Fruit fly (Drosophila melanogaster) whole organism, embryonic: ENCODE results near the gene CG42820.
A peak's percentile ranks its signal among the peaks of the same experiment; 100 is the strongest.

ENCODE experiments used
- Atf-2 ChIP-seq: fragments of 200-800 bp; sonication (Bioruptor generic); optimal IDR thresholded peaks from 2 replicates; lab custom pipeline; 2016; ENCODE audit warnings: missing biosample characterization, missing genetic modification characterization
- Atf3 ChIP-seq: fragments of 200-800 bp; sonication (Bioruptor generic); optimal IDR thresholded peaks from 3 replicates; lab custom pipeline; 2016; ENCODE audit warnings: missing biosample characterization, missing genetic modification characterization
- CG10267 ChIP-seq: fragments of 200-800 bp; sonication (Bioruptor generic); optimal IDR thresholded peaks from 2 replicates; lab custom pipeline; 2018; ENCODE audit warnings: missing biosample characterization, mild to moderate bottlenecking, missing genetic modification characterization, moderate library complexity
- CG10565 ChIP-seq: fragments of 200-800 bp; sonication (Bioruptor generic); optimal IDR thresholded peaks from 3 replicates; lab custom pipeline; 2016; ENCODE audit warnings: missing biosample characterization, mild to moderate bottlenecking, missing genetic modification characterization
- CG11456 ChIP-seq: fragments of 200-800 bp; sonication (Bioruptor generic); IDR thresholded peaks from 3 replicates; pipeline ENCODE4 v1.3.6; 2022; ENCODE audit warnings: missing biosample characterization, missing genetic modification characterization
- CG16863 ChIP-seq: fragments of 200-800 bp; sonication (Bioruptor generic); optimal IDR thresholded peaks from 3 replicates; lab custom pipeline; 2016; ENCODE audit warnings: missing biosample characterization, missing genetic modification characterization
- CG30431 ChIP-seq: fragments of 200-800 bp; sonication (Bioruptor generic); optimal IDR thresholded peaks from 2 replicates; lab custom pipeline; 2017; ENCODE audit warnings: missing biosample characterization, missing genetic modification characterization
- CG32767 ChIP-seq: fragments of 200-800 bp; sonication (Bioruptor generic); IDR thresholded peaks from 2 replicates; pipeline ENCODE4 v1.3.6; 2022; ENCODE audit warnings: missing biosample characterization, missing genetic modification characterization
- CG32772 ChIP-seq: fragments of 200-800 bp; sonication (Bioruptor generic); IDR thresholded peaks from 2 replicates; pipeline ENCODE4 v1.3.6; 2022; ENCODE audit warnings: missing biosample characterization, missing genetic modification characterization
- CG34422 ChIP-seq: fragments of 200-800 bp; sonication (Bioruptor generic); IDR thresholded peaks from 3 replicates; pipeline ENCODE4 v1.3.6; 2022; ENCODE audit warnings: missing biosample characterization, missing genetic modification characterization
- CG6175 ChIP-seq: fragments of 200-800 bp; sonication (Bioruptor generic); IDR thresholded peaks from 3 replicates; pipeline ENCODE4 v1.3.6; 2022; ENCODE audit warnings: missing biosample characterization, missing genetic modification characterization
- CG7745 ChIP-seq: fragments of 200-800 bp; sonication (Bioruptor generic); optimal IDR thresholded peaks from 2 replicates; lab custom pipeline; 2018; ENCODE audit warnings: missing biosample characterization, mild to moderate bottlenecking, missing genetic modification characterization, moderate library complexity
- CG7963 ChIP-seq: fragments of 200-800 bp; sonication (Bioruptor generic); IDR thresholded peaks from 3 replicates; pipeline ENCODE4 v1.3.6; 2022; ENCODE audit warnings: missing biosample characterization, missing genetic modification characterization; ENCODE audit not compliant: partially characterized antibody
- CG8944 ChIP-seq: fragments of 200-800 bp; sonication (Bioruptor generic); optimal IDR thresholded peaks from 3 replicates; lab custom pipeline; 2016; ENCODE audit warnings: missing biosample characterization, missing genetic modification characterization
- CG9215 ChIP-seq: fragments of 200-800 bp; sonication (Bioruptor generic); IDR thresholded peaks from 2 replicates; pipeline ENCODE4 v1.3.6; 2022; ENCODE audit warnings: missing biosample characterization, missing genetic modification characterization
- CHES-1-like ChIP-seq: fragments of 200-800 bp; sonication (Bioruptor generic); optimal IDR thresholded peaks from 2 replicates; lab custom pipeline; 2016; ENCODE audit warnings: missing biosample characterization, missing genetic modification characterization
- D19B ChIP-seq: fragments of 200-800 bp; sonication (Bioruptor generic); optimal IDR thresholded peaks from 2 replicates; lab custom pipeline; 2017; ENCODE audit warnings: missing biosample characterization, mild to moderate bottlenecking, missing genetic modification characterization
- Dp ChIP-seq: fragments of 200-800 bp; sonication (Bioruptor generic); optimal IDR thresholded peaks from 2 replicates; lab custom pipeline; 2018; ENCODE audit warnings: missing biosample characterization, mild to moderate bottlenecking, missing genetic modification characterization, moderate library complexity
- Ets65A ChIP-seq: fragments of 200-800 bp; sonication (Bioruptor generic); peaks from one replicate; lab custom pipeline; 2016; ENCODE audit warnings: missing biosample characterization, missing genetic modification characterization
- HLH54F ChIP-seq: fragments of 200-800 bp; sonication (Bioruptor generic); optimal IDR thresholded peaks from 3 replicates; lab custom pipeline; 2016; ENCODE audit warnings: missing biosample characterization, missing genetic modification characterization
- PHDP ChIP-seq: fragments of 200-800 bp; sonication (Bioruptor generic); optimal IDR thresholded peaks from 3 replicates; lab custom pipeline; 2018; ENCODE audit warnings: missing biosample characterization, mild to moderate bottlenecking, missing genetic modification characterization, moderate library complexity
- Six4 ChIP-seq: fragments of 200-800 bp; sonication (Bioruptor generic); optimal IDR thresholded peaks from 2 replicates; lab custom pipeline; 2016; ENCODE audit warnings: missing biosample characterization, missing genetic modification characterization
- ato ChIP-seq: fragments of 200-800 bp; sonication (Bioruptor generic); IDR thresholded peaks from 2 replicates; pipeline ENCODE4 v1.3.6; 2022; ENCODE audit warnings: missing biosample characterization, missing genetic modification characterization; ENCODE audit not compliant: partially characterized antibody
- bigmax ChIP-seq: fragments of 200-800 bp; sonication (Bioruptor generic); optimal IDR thresholded peaks from 2 replicates; lab custom pipeline; 2018; ENCODE audit warnings: missing biosample characterization, mild to moderate bottlenecking, missing genetic modification characterization
- cad ChIP-seq: fragments of >200 bp; optimal IDR thresholded peaks from 2 replicates; lab custom pipeline; 2017; ENCODE audit warnings: missing biosample characterization, missing genetic modification characterization
- cato ChIP-seq: fragments of 200-800 bp; sonication (Bioruptor generic); optimal IDR thresholded peaks from 2 replicates; lab custom pipeline; 2016; ENCODE audit warnings: missing biosample characterization, missing genetic modification characterization, borderline replicate concordance
- caup ChIP-seq: fragments of 200-800 bp; sonication (Bioruptor generic); optimal IDR thresholded peaks from 3 replicates; lab custom pipeline; 2017; ENCODE audit warnings: missing biosample characterization, mild to moderate bottlenecking, missing genetic modification characterization, moderate library complexity; ENCODE audit not compliant: severe bottlenecking
- cg ChIP-seq: fragments of 200-800 bp; sonication (Bioruptor generic); optimal IDR thresholded peaks from 3 replicates; lab custom pipeline; 2019; ENCODE audit warnings: missing biosample characterization, mild to moderate bottlenecking, missing genetic modification characterization, moderate library complexity
- chif ChIP-seq, 2 experiments: fragments of 200-800 bp; sonication (Bioruptor generic); optimal IDR thresholded peaks; 3 replicates each; lab custom pipeline; 2016; ENCODE audit warnings: missing biosample characterization in 2 of 2, missing genetic modification characterization in 2 of 2
- crol ChIP-seq: fragments of 200-800 bp; sonication (Bioruptor generic); IDR thresholded peaks from 2 replicates; pipeline ENCODE4 v1.3.6; 2022; ENCODE audit warnings: missing biosample characterization, missing genetic modification characterization
- dati ChIP-seq: fragments of 200-800 bp; sonication (Bioruptor generic); IDR thresholded peaks from 2 replicates; pipeline ENCODE4 v1.3.6; 2022; ENCODE audit warnings: missing biosample characterization, missing genetic modification characterization
- ken ChIP-seq: fragments of 200-800 bp; sonication (Bioruptor generic); IDR thresholded peaks from 3 replicates; pipeline ENCODE4 v1.3.6; 2022; ENCODE audit warnings: missing biosample characterization, missing genetic modification characterization
- lilli ChIP-seq: fragments of 200-800 bp; sonication (Bioruptor generic); optimal IDR thresholded peaks from 3 replicates; lab custom pipeline; 2016; ENCODE audit warnings: missing biosample characterization, missing genetic modification characterization
- lov ChIP-seq, 2 experiments: fragments of 200-800 bp in 1 of 2; fragments of >200 bp in 1 of 2; sonication (Bioruptor generic) in 1 of 2; IDR thresholded peaks in 1 of 2; optimal IDR thresholded peaks in 1 of 2; 2 replicates in 1 of 2; 3 replicates in 1 of 2; pipeline versions ENCODE4 v1.3.6 to Lab custom; 2017 to 2022; ENCODE audit warnings: missing biosample characterization in 1 of 2, missing genetic modification characterization in 1 of 2
- luna ChIP-seq: fragments of 200-800 bp; sonication (Bioruptor generic); optimal IDR thresholded peaks from 2 replicates; lab custom pipeline; 2016; ENCODE audit warnings: missing biosample characterization, missing genetic modification characterization
- mirr ChIP-seq: fragments of 200-800 bp; sonication (Bioruptor generic); optimal IDR thresholded peaks from 3 replicates; lab custom pipeline; 2018; ENCODE audit warnings: missing biosample characterization, mild to moderate bottlenecking, missing genetic modification characterization
- nom ChIP-seq: fragments of 200-800 bp; sonication (Bioruptor generic); optimal IDR thresholded peaks from 2 replicates; lab custom pipeline; 2017; ENCODE audit warnings: missing biosample characterization, missing genetic modification characterization, mild to moderate bottlenecking, moderate library complexity, missing genetic modification reagents
- oc ChIP-seq: fragments of 200-800 bp; sonication (Bioruptor generic); optimal IDR thresholded peaks from 2 replicates; lab custom pipeline; 2018; ENCODE audit warnings: missing biosample characterization, mild to moderate bottlenecking, missing genetic modification characterization, moderate library complexity
- odd ChIP-seq: fragments of 200-800 bp; sonication (Bioruptor generic); optimal IDR thresholded peaks from 2 replicates; lab custom pipeline; 2017; ENCODE audit warnings: missing biosample characterization, mild to moderate bottlenecking, missing genetic modification characterization
- phol ChIP-seq: fragments of 200-800 bp; sonication (Bioruptor generic); optimal IDR thresholded peaks from 3 replicates; lab custom pipeline; 2018; ENCODE audit warnings: missing biosample characterization, mild to moderate bottlenecking, missing genetic modification characterization, moderate library complexity
- prd ChIP-seq, 3 experiments: fragments of >200 bp in 2 of 3; fragments of 200-800 bp in 1 of 3; sonication (Bioruptor generic) in 1 of 3; optimal IDR thresholded peaks in 2 of 3; IDR thresholded peaks in 1 of 3; 2 replicates in 2 of 3; 3 replicates in 1 of 3; pipeline versions ENCODE4 v1.3.6 to Lab custom; 2017 to 2022; ENCODE audit warnings: missing biosample characterization in 1 of 3, missing genetic modification characterization in 1 of 3
- row ChIP-seq: fragments of 200-800 bp; sonication (Bioruptor generic); IDR thresholded peaks from 3 replicates; pipeline ENCODE4 v1.3.6; 2022; ENCODE audit warnings: missing biosample characterization, missing genetic modification characterization
- run ChIP-seq: fragments of 200-800 bp; sonication (Bioruptor generic); optimal IDR thresholded peaks from 3 replicates; lab custom pipeline; 2018; ENCODE audit warnings: missing biosample characterization, mild to moderate bottlenecking, missing genetic modification characterization
- so ChIP-seq: fragments of 200-800 bp; sonication (Bioruptor generic); IDR thresholded peaks from 3 replicates; pipeline ENCODE4 v1.3.6; 2022; ENCODE audit warnings: missing biosample characterization, missing genetic modification characterization
- sr ChIP-seq: fragments of 200-800 bp; sonication (Bioruptor generic); IDR thresholded peaks from 3 replicates; pipeline ENCODE4 v1.3.6; 2022; ENCODE audit warnings: missing biosample characterization, missing genetic modification characterization
- trem ChIP-seq: fragments of 200-800 bp; optimal IDR thresholded peaks from 3 replicates; lab custom pipeline; 2019; ENCODE audit warnings: missing biosample characterization, mild to moderate bottlenecking, missing genetic modification characterization, moderate library complexity
- zen ChIP-seq: fragments of 200-800 bp; sonication (Bioruptor generic); optimal IDR thresholded peaks from 3 replicates; lab custom pipeline; 2018; ENCODE audit warnings: missing biosample characterization, mild to moderate bottlenecking, missing genetic modification characterization, moderate library complexity

The CG42820 gene

DNA sequence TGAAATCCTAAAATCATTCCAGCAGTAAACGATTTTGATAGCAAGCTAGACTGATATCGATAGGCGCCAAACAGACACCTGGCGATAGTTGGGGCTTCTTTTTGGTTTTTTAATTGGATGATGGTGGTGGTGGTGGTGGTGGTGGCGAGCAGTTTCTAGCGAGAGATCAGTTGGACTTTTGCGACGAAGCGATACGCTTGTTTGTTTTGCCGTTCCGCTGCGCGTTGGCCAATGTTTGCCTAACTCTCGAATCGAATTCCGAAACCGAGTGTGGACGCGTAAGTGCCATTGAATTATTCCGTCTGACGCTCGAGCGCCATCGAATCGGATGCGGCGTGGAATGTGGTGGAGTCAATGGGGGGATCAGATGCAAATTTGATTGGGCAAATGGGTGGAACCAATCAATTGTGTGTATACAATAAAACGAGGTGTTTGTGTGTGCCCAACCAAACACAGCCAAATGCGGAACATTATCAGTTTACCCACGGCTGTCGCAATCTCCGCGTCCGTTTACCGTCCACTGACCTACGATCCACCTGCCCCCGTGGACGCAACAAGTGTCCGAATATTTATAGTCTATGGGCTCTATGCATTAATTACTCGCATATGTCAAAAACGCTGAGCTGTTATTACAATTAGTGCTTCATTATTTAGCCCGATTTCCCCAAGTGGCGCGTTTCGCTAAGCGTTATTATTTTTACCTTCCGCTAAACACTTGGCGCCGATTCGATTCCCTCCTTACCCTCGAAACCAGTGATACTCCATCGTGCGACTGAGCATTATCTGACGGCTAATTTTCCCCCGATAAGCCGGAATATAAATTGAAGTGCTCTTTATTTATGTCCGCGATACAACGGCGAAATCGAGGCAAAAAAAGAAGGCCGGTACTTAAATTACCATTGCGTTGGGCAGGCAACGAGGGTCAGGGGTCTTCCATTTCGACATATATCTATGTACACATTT is 21.6 kb downstream of the CG42820 start, which contains the start of gene CG17292 (continued):
- no peak for TF ChIP-seq Ets65A (GFP tag; lab: Kevin White, UChicago)
- peak; percentile 31; the same call in 1 of the 2 replicates for TF ChIP-seq CG32772 (GFP tag; lab: Robert Waterston, UW)
- TF ChIP-seq D19B (GFP tag; lab: Kevin White, UChicago) = no peak
- TF ChIP-seq phol (tag; lab: Kevin White, UChicago) = peak; percentile 27
- TF ChIP-seq CG30431 = no peak
- TF ChIP-seq Atf3 (GFP tag; lab: Kevin White, UChicago) = no peak
- peak; percentile 77; the same call in 1 of the 3 replicates for TF ChIP-seq CG34422 (GFP tag; lab: Robert Waterston, UW)
- peak; percentile 47 for TF ChIP-seq lilli (GFP tag; lab: Kevin White, UChicago)
- peak; percentile 51 for TF ChIP-seq cg (GFP tag; lab: Kevin White, UChicago)
- TF ChIP-seq luna (GFP tag; lab: Kevin White, UChicago) = no peak
- TF ChIP-seq cad = no peak
- no peak for TF ChIP-seq chif (GFP tag; optimal IDR thresholded peaks at IDR 0.05; lab: Kevin White, UChicago)
- TF ChIP-seq CG9215 (GFP tag; lab: Robert Waterston, UW) = no peak
- peak; percentile 22 for TF ChIP-seq odd (GFP tag; lab: Kevin White, UChicago)
- no peak for TF ChIP-seq zen (tag; lab: Kevin White, UChicago)
- peak; percentile 62 for TF ChIP-seq mirr (GFP tag; lab: Kevin White, UChicago)
- peak; percentile 76; the same call in 2 of the 3 replicates for TF ChIP-seq so (GFP tag; lab: Robert Waterston, UW)
- no peak for TF ChIP-seq prd (optimal IDR thresholded peaks at IDR 0.05; lab: Kevin White, UChicago)
- peak; percentile 35; the same call in 1 of the 3 replicates for TF ChIP-seq prd (GFP tag; IDR thresholded peaks at IDR 0.05; lab: Robert Waterston, UW)
- peak; percentile 27 for TF ChIP-seq CHES-1-like (GFP tag; lab: Kevin White, UChicago)
- TF ChIP-seq row (GFP tag; lab: Robert Waterston, UW) = peak; percentile 60
- TF ChIP-seq CG7963 (GFP tag; lab: Robert Waterston, UW) = peak; percentile 90
- TF ChIP-seq nom (GFP tag; lab: Kevin White, UChicago) = no peak
- peak; percentile 66 for TF ChIP-seq run (tag; lab: Kevin White, UChicago)
- TF ChIP-seq bigmax (GFP tag; lab: Kevin White, UChicago) = no peak
- peak; percentile 58; the same call in 2 of the 3 replicates for TF ChIP-seq CG6175 (GFP tag; lab: Robert Waterston, UW)
- TF ChIP-seq CG10565 (GFP tag; lab: Kevin White, UChicago) = no peak
- TF ChIP-seq oc (tag; lab: Kevin White, UChicago) = peak; percentile 70
- peak; percentile 62; the same call in 2 of the 3 replicates for TF ChIP-seq ken (GFP tag; lab: Robert Waterston, UW)
- TF ChIP-seq sr (GFP tag; lab: Robert Waterston, UW) = peak; percentile 61; the same call in 2 of the 3 replicates
- 0 out of 2 replicates have a peak, but pooled peaks have one; percentile 9 for TF ChIP-seq dati (GFP tag; lab: Robert Waterston, UW)
- TF ChIP-seq ato (GFP tag; lab: Robert Waterston, UW) = peak; percentile 84
- no peak for TF ChIP-seq CG7745 (tag; lab: Kevin White, UChicago)
- TF ChIP-seq HLH54F (GFP tag; lab: Kevin White, UChicago) = no peak
- TF ChIP-seq Six4 (GFP tag; lab: Kevin White, UChicago) = no peak
- TF ChIP-seq caup = peak; percentile 76
- TF ChIP-seq Atf-2 = no peak
- peak; percentile 54 for TF ChIP-seq PHDP (tag; lab: Kevin White, UChicago)
- peak; percentile 33; the same call in 1 of the 2 replicates for TF ChIP-seq CG32767 (GFP tag; lab: Robert Waterston, UW)
- TF ChIP-seq cato (GFP tag; lab: Kevin White, UChicago) = no peak
- TF ChIP-seq lov (optimal IDR thresholded peaks at IDR 0.05; lab: Kevin White, UChicago) = no peak
- TF ChIP-seq lov (GFP tag; IDR thresholded peaks at IDR 0.05; lab: Robert Waterston, UW) = 0 out of 3 replicates have a peak, but pooled peaks have one; percentile 55
- TF ChIP-seq trem (tag; lab: Kevin White, UChicago) = no peak
- no peak for TF ChIP-seq CG8944 (GFP tag; lab: Kevin White, UChicago)
- peak; percentile 75; the same call in 2 of the 3 replicates for TF ChIP-seq CG11456
- peak; percentile 49 for TF ChIP-seq Dp
- TF ChIP-seq crol (GFP tag; lab: Robert Waterston, UW) = no peak; the same call in 1 of the 2 replicates
- TF ChIP-seq CG16863 (GFP tag; lab: Kevin White, UChicago) = peak; percentile 6
- TF ChIP-seq CG10267 (tag; lab: Kevin White, UChicago) = peak; percentile 16
